Fruit fly (Drosophila melanogaster) whole organism, embryonic: ENCODE measurements around the gene Tmtc4.

Experiments used
- Ada2b ChIP-seq: fragments of 200-800 bp; sonication (Bioruptor generic); IDR thresholded peaks from 2 replicates; pipeline ENCODE4 v1.3.6; 2022; ENCODE audit warnings: missing biosample characterization, missing genetic modification characterization
- Adf1 ChIP-seq: fragments of 200-800 bp; sonication (Bioruptor generic); IDR thresholded peaks from 2 replicates; pipeline ENCODE4 v1.3.6; 2022; ENCODE audit warnings: missing biosample characterization, missing genetic modification characterization
- Atf3 ChIP-seq: fragments of 200-800 bp; sonication (Bioruptor generic); optimal IDR thresholded peaks from 3 replicates; lab custom pipeline; 2016; ENCODE audit warnings: missing biosample characterization, missing genetic modification characterization
- Awh ChIP-seq: fragments of 200-800 bp; sonication (Bioruptor generic); IDR thresholded peaks from 2 replicates; pipeline ENCODE4, ENCODE4 v1.3.6; 2022; ENCODE audit warnings: missing biosample characterization, missing genetic modification characterization
- B-H2 ChIP-seq: fragments of 200-800 bp; sonication (Bioruptor generic); optimal IDR thresholded peaks from 2 replicates; lab custom pipeline; 2018; ENCODE audit warnings: missing biosample characterization, mild to moderate bottlenecking, missing genetic modification characterization
- Bteb2 ChIP-seq: fragments of 200-800 bp; sonication (Bioruptor generic); optimal IDR thresholded peaks from 2 replicates; lab custom pipeline; 2016; ENCODE audit warnings: missing biosample characterization, missing genetic modification characterization
- CG10431 ChIP-seq: fragments of 200-800 bp; sonication (Bioruptor generic); optimal IDR thresholded peaks from 3 replicates; lab custom pipeline; 2018; ENCODE audit warnings: missing biosample characterization, mild to moderate bottlenecking, missing genetic modification characterization
- CG13123 ChIP-seq: fragments of 200-800 bp; sonication (Bioruptor generic); optimal IDR thresholded peaks from 2 replicates; lab custom pipeline; 2016; ENCODE audit warnings: missing biosample characterization, missing genetic modification characterization
- CG13775 ChIP-seq: fragments of 200-800 bp; sonication (Bioruptor generic); optimal IDR thresholded peaks from 3 replicates; lab custom pipeline; 2017; ENCODE audit warnings: missing biosample characterization, mild to moderate bottlenecking, missing genetic modification characterization
- CG15269 ChIP-seq: fragments of 200-800 bp; sonication (Bioruptor generic); optimal IDR thresholded peaks from 2 replicates; lab custom pipeline; 2018; ENCODE audit warnings: missing biosample characterization, mild to moderate bottlenecking, missing genetic modification characterization, moderate library complexity
- CG15479 ChIP-seq: fragments of 200-800 bp; sonication (Bioruptor generic); optimal IDR thresholded peaks from 3 replicates; lab custom pipeline; 2019; ENCODE audit warnings: missing biosample characterization, mild to moderate bottlenecking, missing genetic modification characterization, moderate library complexity
- CG17328 ChIP-seq: fragments of 200-800 bp; sonication (Bioruptor generic); IDR thresholded peaks from 2 replicates; pipeline ENCODE4 v1.3.6; 2022; ENCODE audit warnings: missing biosample characterization, missing genetic modification characterization
- CG17385 ChIP-seq: fragments of 200-800 bp; sonication (Bioruptor generic); optimal IDR thresholded peaks from 3 replicates; lab custom pipeline; 2018; ENCODE audit warnings: missing biosample characterization, mild to moderate bottlenecking, missing genetic modification characterization
- CG17568 ChIP-seq: fragments of 200-800 bp; sonication (Bioruptor generic); optimal IDR thresholded peaks from 2 replicates; lab custom pipeline; 2018; ENCODE audit warnings: missing biosample characterization, mild to moderate bottlenecking, missing genetic modification characterization, moderate library complexity
- CG18619 ChIP-seq: fragments of 200-800 bp; sonication (Bioruptor generic); optimal IDR thresholded peaks from 3 replicates; lab custom pipeline; 2017; ENCODE audit warnings: missing biosample characterization, mild to moderate bottlenecking, missing genetic modification characterization
- CG32767 ChIP-seq: fragments of 200-800 bp; sonication (Bioruptor generic); IDR thresholded peaks from 2 replicates; pipeline ENCODE4 v1.3.6; 2022; ENCODE audit warnings: missing biosample characterization, missing genetic modification characterization
- CG32772 ChIP-seq: fragments of 200-800 bp; sonication (Bioruptor generic); IDR thresholded peaks from 2 replicates; pipeline ENCODE4 v1.3.6; 2022; ENCODE audit warnings: missing biosample characterization, missing genetic modification characterization
- CG4617 ChIP-seq: fragments of 200-800 bp; sonication (Bioruptor generic); optimal IDR thresholded peaks from 3 replicates; lab custom pipeline; 2016; ENCODE audit warnings: missing biosample characterization, missing genetic modification characterization, borderline replicate concordance
- CG4854 ChIP-seq: fragments of 200-800 bp; sonication (Bioruptor generic); optimal IDR thresholded peaks from 2 replicates; lab custom pipeline; 2016; ENCODE audit warnings: missing biosample characterization, missing genetic modification characterization, inconsistent platforms
- CG5245 ChIP-seq: fragments of 200-800 bp; sonication (Bioruptor generic); optimal IDR thresholded peaks from 3 replicates; lab custom pipeline; 2016; ENCODE audit warnings: missing biosample characterization, missing genetic modification characterization
- CG6813 ChIP-seq: fragments of 200-800 bp; sonication (Bioruptor generic); optimal IDR thresholded peaks from 2 replicates; lab custom pipeline; 2017; ENCODE audit warnings: missing biosample characterization, missing genetic modification characterization, mild to moderate bottlenecking, moderate library complexity, missing genetic modification reagents
- CG8388 ChIP-seq: fragments of 200-800 bp; sonication (Bioruptor generic); optimal IDR thresholded peaks from 2 replicates; lab custom pipeline; 2019; ENCODE audit warnings: missing biosample characterization, mild to moderate bottlenecking, missing genetic modification characterization, moderate library complexity
- CG9727 ChIP-seq: fragments of 200-800 bp; sonication (Bioruptor generic); optimal IDR thresholded peaks from 3 replicates; lab custom pipeline; 2017; ENCODE audit warnings: missing biosample characterization, mild to moderate bottlenecking, missing genetic modification characterization
- CoRest ChIP-seq: fragments of 200-800 bp; sonication (Bioruptor generic); optimal IDR thresholded peaks from 3 replicates; lab custom pipeline; 2018; ENCODE audit warnings: missing biosample characterization, mild to moderate bottlenecking, missing genetic modification characterization, moderate library complexity
- D ChIP-seq, 2 experiments: fragments of 200-800 bp in 1 of 2; fragments of >200 bp in 1 of 2; sonication (Bioruptor generic) in 1 of 2; optimal IDR thresholded peaks; 2 replicates in 1 of 2; 3 replicates in 1 of 2; lab custom pipeline; 2017; ENCODE audit warnings: mild to moderate bottlenecking in 1 of 2, missing biosample characterization in 1 of 2, missing genetic modification characterization in 1 of 2, missing genetic modification reagents in 1 of 2
- Dip2 ChIP-seq: fragments of 200-800 bp; sonication (Bioruptor generic); IDR thresholded peaks from 2 replicates; pipeline ENCODE4 v1.3.6; 2022; ENCODE audit warnings: missing biosample characterization, missing genetic modification characterization
- Fer2 ChIP-seq: fragments of 200-800 bp; sonication (Bioruptor generic); optimal IDR thresholded peaks from 2 replicates; lab custom pipeline; 2018; ENCODE audit warnings: missing biosample characterization, mild to moderate bottlenecking, missing genetic modification characterization, moderate library complexity
- HLH54F ChIP-seq: fragments of 200-800 bp; sonication (Bioruptor generic); optimal IDR thresholded peaks from 3 replicates; lab custom pipeline; 2016; ENCODE audit warnings: missing biosample characterization, missing genetic modification characterization
- Kr ChIP-seq: fragments of 200-800 bp; sonication (Bioruptor generic); optimal IDR thresholded peaks from 2 replicates; lab custom pipeline; 2017; ENCODE audit warnings: missing biosample characterization, mild to moderate bottlenecking, missing genetic modification characterization
- Meics ChIP-seq: fragments of 200-800 bp; sonication (Bioruptor generic); optimal IDR thresholded peaks from 2 replicates; lab custom pipeline; 2017; ENCODE audit warnings: missing biosample characterization, mild to moderate bottlenecking, missing genetic modification characterization
- Myb ChIP-seq: fragments of 200-800 bp; sonication (Bioruptor generic); optimal IDR thresholded peaks from 2 replicates; lab custom pipeline; 2016; ENCODE audit warnings: missing biosample characterization, missing genetic modification characterization
- NK7.1 ChIP-seq: fragments of 200-800 bp; sonication (Bioruptor generic); optimal IDR thresholded peaks from 3 replicates; lab custom pipeline; 2016; ENCODE audit warnings: missing biosample characterization, missing genetic modification characterization
- Nf-YB ChIP-seq: fragments of 200-800 bp; sonication (Bioruptor generic); optimal IDR thresholded peaks from 3 replicates; lab custom pipeline; 2019; ENCODE audit warnings: missing biosample characterization, mild to moderate bottlenecking, missing genetic modification characterization, moderate library complexity
- Oaz ChIP-seq: fragments of 200-800 bp; sonication (Bioruptor generic); IDR thresholded peaks from 2 replicates; pipeline ENCODE4 v1.3.6; 2022; ENCODE audit warnings: missing biosample characterization, missing genetic modification characterization
- Sry-β ChIP-seq: fragments of 200-800 bp; sonication (Bioruptor generic); optimal IDR thresholded peaks from 2 replicates; lab custom pipeline; 2018; ENCODE audit warnings: missing biosample characterization, mild to moderate bottlenecking, missing genetic modification characterization, moderate library complexity
- YL-1 ChIP-seq: fragments of 200-800 bp; sonication (Bioruptor generic); optimal IDR thresholded peaks from 3 replicates; lab custom pipeline; 2017; ENCODE audit warnings: missing biosample characterization, mild to moderate bottlenecking, missing genetic modification characterization
- bcd ChIP-seq: fragments of 200-800 bp; sonication (Bioruptor generic); optimal IDR thresholded peaks from 2 replicates; lab custom pipeline; 2017; ENCODE audit warnings: missing biosample characterization, mild to moderate bottlenecking, missing genetic modification characterization
- cad ChIP-seq: fragments of >200 bp; optimal IDR thresholded peaks from 2 replicates; lab custom pipeline; 2017; ENCODE audit warnings: missing biosample characterization, missing genetic modification characterization
- ci ChIP-seq: fragments of 200-800 bp; sonication (Bioruptor generic); IDR thresholded peaks from 3 replicates; pipeline ENCODE4 v1.3.6; 2022; ENCODE audit warnings: missing biosample characterization, missing genetic modification characterization
- fd3F ChIP-seq: fragments of 200-800 bp; sonication (Bioruptor generic); optimal IDR thresholded peaks from 2 replicates; lab custom pipeline; 2018; ENCODE audit warnings: missing biosample characterization, mild to moderate bottlenecking, missing genetic modification characterization, moderate library complexity
- gem ChIP-seq: fragments of 200-800 bp; sonication (Bioruptor generic); optimal IDR thresholded peaks from 2 replicates; lab custom pipeline; 2019; ENCODE audit warnings: missing biosample characterization, mild to moderate bottlenecking, missing genetic modification characterization, moderate library complexity
- hth ChIP-seq: fragments of >200 bp; optimal IDR thresholded peaks from 2 replicates; lab custom pipeline; 2017; ENCODE audit warnings: inconsistent platforms
- jigr1 ChIP-seq: fragments of 200-800 bp; sonication (Bioruptor generic); IDR thresholded peaks from 3 replicates; pipeline ENCODE4 v1.3.6; 2022; ENCODE audit warnings: missing biosample characterization, missing genetic modification characterization
- jing ChIP-seq: fragments of 200-800 bp; sonication (Bioruptor generic); optimal IDR thresholded peaks from 2 replicates; lab custom pipeline; 2018; ENCODE audit warnings: missing biosample characterization, mild to moderate bottlenecking, missing genetic modification characterization
- org-1 ChIP-seq: fragments of 200-800 bp; sonication (Bioruptor generic); optimal IDR thresholded peaks from 2 replicates; lab custom pipeline; 2017; ENCODE audit warnings: missing biosample characterization, missing genetic modification characterization
- phol ChIP-seq: fragments of 200-800 bp; sonication (Bioruptor generic); optimal IDR thresholded peaks from 3 replicates; lab custom pipeline; 2018; ENCODE audit warnings: missing biosample characterization, mild to moderate bottlenecking, missing genetic modification characterization, moderate library complexity
- pnt ChIP-seq: fragments of 200-800 bp; sonication (Bioruptor generic); optimal IDR thresholded peaks from 3 replicates; lab custom pipeline; 2016; ENCODE audit warnings: missing biosample characterization, missing genetic modification characterization
- so ChIP-seq: fragments of 200-800 bp; sonication (Bioruptor generic); IDR thresholded peaks from 3 replicates; pipeline ENCODE4 v1.3.6; 2022; ENCODE audit warnings: missing biosample characterization, missing genetic modification characterization
- tin ChIP-seq: fragments of 200-800 bp; sonication (Bioruptor generic); optimal IDR thresholded peaks from 3 replicates; lab custom pipeline; 2016; ENCODE audit warnings: missing biosample characterization, missing genetic modification characterization
- vnd ChIP-seq: fragments of 200-800 bp; sonication (Bioruptor generic); IDR thresholded peaks from 3 replicates; pipeline ENCODE4 v1.3.6; 2022; ENCODE audit warnings: missing biosample characterization, missing genetic modification characterization; ENCODE audit not compliant: partially characterized antibody
- vvl ChIP-seq: fragments of 200-800 bp; sonication (Bioruptor generic); IDR thresholded peaks from 2 replicates; pipeline ENCODE4 v1.3.6; 2022; ENCODE audit warnings: missing biosample characterization, missing genetic modification characterization
- wor ChIP-seq: fragments of 200-800 bp; sonication (Bioruptor generic); IDR thresholded peaks from 2 replicates; pipeline ENCODE4 v1.3.6; 2022; ENCODE audit warnings: missing biosample characterization, missing genetic modification characterization

The Tmtc4 gene

DNA sequence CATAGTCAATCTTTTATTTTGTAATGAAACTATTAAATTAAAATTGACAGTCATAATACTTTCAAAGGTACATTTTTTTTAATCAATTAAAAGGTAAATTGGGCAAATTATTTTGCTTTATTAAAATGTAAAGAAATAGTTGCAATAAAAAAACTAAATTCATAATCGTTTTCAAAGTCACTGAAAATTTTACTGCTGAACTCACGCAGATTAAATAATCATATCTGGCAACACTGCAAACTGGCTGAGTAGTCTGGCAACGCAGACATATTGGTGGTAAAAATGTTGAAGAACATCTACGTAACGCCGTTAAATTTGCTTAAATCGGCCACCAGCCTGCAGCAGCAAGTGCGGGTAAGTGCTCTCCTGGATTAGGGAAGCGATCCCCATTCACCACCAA, 20.6 kb upstream of the Tmtc4 start, which contains the start of gene mRpL9 (continued):
- TF ChIP-seq CG13123 (GFP tag; lab: Kevin White, UChicago) (no peak), CG10431 (GFP tag; lab: Kevin White, UChicago) (no peak), fd3F (GFP tag; lab: Kevin White, UChicago) (no peak), Myb (GFP tag; lab: Kevin White, UChicago) (peak; percentile 77), CG18619 (GFP tag; lab: Kevin White, UChicago) (no peak), CG4617 (peak; percentile 76), bcd (GFP tag; lab: Kevin White, UChicago) (no peak), so (GFP tag; lab: Robert Waterston, UW) (no peak), Nf-YB (no peak), hth (lab: Kevin White, UChicago) (no peak), Ada2b (GFP tag; lab: Robert Waterston, UW) (no peak), vnd (GFP tag; lab: Robert Waterston, UW) (no peak), phol (peak; percentile 52), CG9727 (GFP tag; lab: Kevin White, UChicago) (peak; percentile 0), YL-1 (GFP tag; lab: Kevin White, UChicago) (peak; percentile 58), Bteb2 (GFP tag; lab: Kevin White, UChicago) (peak; percentile 12), Dip2 (GFP tag; lab: Robert Waterston, UW) (no peak), Kr (GFP tag; lab: Kevin White, UChicago) (no peak), D (optimal IDR thresholded peaks at IDR 0.05; lab: Kevin White, UChicago) (no peak), D (GFP tag; optimal IDR thresholded peaks at IDR 0.05; lab: Kevin White, UChicago) (no peak), Oaz (no peak), B-H2 (GFP tag; lab: Kevin White, UChicago) (no peak), CG5245 (GFP tag; lab: Kevin White, UChicago) (no peak), CG17328 (GFP tag; lab: Robert Waterston, UW) (no peak), vvl (no peak; the same call in 1 of the 2 replicates), org-1 (no peak), Adf1 (GFP tag; lab: Robert Waterston, UW) (no peak), CoRest (peak; percentile 39), CG15269 (no peak), gem (tag; lab: Kevin White, UChicago) (no peak), jigr1 (no peak), CG6813 (GFP tag; lab: Kevin White, UChicago) (no peak), CG13775 (GFP tag; lab: Kevin White, UChicago) (no peak), Sry-β (GFP tag; lab: Kevin White, UChicago) (no peak), CG8388 (GFP tag; lab: Kevin White, UChicago) (no peak), cad (GFP tag; lab: Kevin White, UChicago) (no peak), CG17568 (GFP tag; lab: Kevin White, UChicago) (no peak), CG4854 (GFP tag; lab: Kevin White, UChicago) (no peak), Meics (peak; percentile 6), CG32767 (GFP tag; lab: Robert Waterston, UW) (no peak), HLH54F (no peak), Fer2 (tag; lab: Kevin White, UChicago) (no peak), Awh (GFP tag; lab: Robert Waterston, UW) (no peak), pnt (GFP tag; lab: Kevin White, UChicago) (no peak), NK7.1 (no peak), CG17385 (GFP tag; lab: Kevin White, UChicago) (no peak), Atf3 (no peak), CG32772 (no peak), CG15479 (GFP tag; lab: Kevin White, UChicago) (no peak), wor (GFP tag; lab: Robert Waterston, UW) (no peak), jing (GFP tag; lab: Kevin White, UChicago) (no peak), tin (GFP tag; lab: Kevin White, UChicago) (peak; percentile 20), ci (0 out of 3 replicates have a peak, but pooled peaks have one; percentile 37)
